Fruit fly (Drosophila melanogaster): ENCODE measurements around the gene CG10068.

- no peak for TF ChIP-seq Dll (optimal IDR thresholded peaks at IDR 0.05)
- no peak for TF ChIP-seq psq (optimal IDR thresholded peaks at IDR 0.05)
- no peak for TF ChIP-seq CG8478 (optimal IDR thresholded peaks at IDR 0.05)
- no peak for TF ChIP-seq pan (optimal IDR thresholded peaks at IDR 0.05)
- no peak for TF ChIP-seq EcR (GFP tag; optimal IDR thresholded peaks at IDR 0.05)
Measured at dm6 chr3R:7144245-7144904, 16.5 kb upstream of the CG10068 start, which contains the start of the genes CG14610 and CG2656.
